Worm (Caenorhabditis elegans) whole organism, early embryonic: Measurements from ENCODE around the gene C29F7.2.

Experiments used
- F13C5.2 ChIP-seq: sonication (generic microtip); optimal IDR thresholded peaks from 2 replicates; lab custom pipeline; 2017; ENCODE audit warnings: mild to moderate bottlenecking, missing genetic modification characterization, inconsistent platforms, missing compliant biosample characterization
- ama-1 ChIP-seq: fragments of 150-350 bp; optimal IDR thresholded peaks from 2 replicates; lab custom pipeline; 2014
- ceh-13 ChIP-seq: fragments of 200-800 bp; sonication (Bioruptor generic); optimal IDR thresholded peaks from 2 replicates; lab custom pipeline; 2018; ENCODE audit warnings: mild to moderate bottlenecking, missing genetic modification characterization, missing compliant biosample characterization
- flt-1 ChIP-seq: fragments of 200-800 bp; sonication (Bioruptor generic); IDR thresholded peaks from 2 replicates; pipeline ENCODE4 v1.3.6; 2022; ENCODE audit warnings: missing genetic modification characterization, missing compliant biosample characterization
- hnd-1 ChIP-seq: sonication (generic microtip); optimal IDR thresholded peaks from 2 replicates; lab custom pipeline; 2016; ENCODE audit warnings: missing genetic modification characterization, missing compliant biosample characterization

ce11 chrX:13376851-13377250 is 39.0 kb upstream of the C29F7.2 start, which contains the start of the genes C49F8.14 and gem-1:
- TF ChIP-seq ama-1 (lab: Kevin White, UChicago) = no peak
- TF ChIP-seq flt-1 (GFP tag; lab: Robert Waterston, UW) = no peak
- TF ChIP-seq F13C5.2 (tag; lab: Kevin White, UChicago) = no peak
- TF ChIP-seq ceh-13 (GFP tag; lab: Kevin White, UChicago) = no peak
- no peak for TF ChIP-seq hnd-1
